Worm (Caenorhabditis elegans) whole organism, dauer: ENCODE data around the gene Y110A2AL.4.
"Not testable (repeated sequence)": the region's sequence is repeated elsewhere in the genome, so short reads cannot be mapped to it uniquely, and the experiment has no call there.

ENCODE experiments used
- unc-62 ChIP-seq: sonication (generic microtip); optimal IDR thresholded peaks from 2 replicates; lab custom pipeline; 2017; ENCODE audit warnings: missing biosample characterization, missing genetic modification reagents, missing genetic modification characterization

Y110A2AL.4 gene

ce11 chrII:2839004-2839403, at the start of gene Y110A2AL.4:
TSS of gene Y110A2AL.4 (plus strand) at chrII:2839304.
- not testable (repeated sequence) for TF ChIP-seq unc-62 (GFP tag; lab: Kevin White, UChicago)

ce11 chrII:2791693-2792092, 47.4 kb upstream of the Y110A2AL.4 start:
- no peak for TF ChIP-seq unc-62 (GFP tag; lab: Kevin White, UChicago)

ce11 chrII:2795413-2795812, 43.7 kb upstream of the Y110A2AL.4 start:
- TF ChIP-seq unc-62 (GFP tag; lab: Kevin White, UChicago): no peak

- TF ChIP-seq unc-62 (GFP tag; lab: Kevin White, UChicago): no peak
Measured at ce11 chrII:2796431-2796830, 42.7 kb upstream of the Y110A2AL.4 start.

DNA sequence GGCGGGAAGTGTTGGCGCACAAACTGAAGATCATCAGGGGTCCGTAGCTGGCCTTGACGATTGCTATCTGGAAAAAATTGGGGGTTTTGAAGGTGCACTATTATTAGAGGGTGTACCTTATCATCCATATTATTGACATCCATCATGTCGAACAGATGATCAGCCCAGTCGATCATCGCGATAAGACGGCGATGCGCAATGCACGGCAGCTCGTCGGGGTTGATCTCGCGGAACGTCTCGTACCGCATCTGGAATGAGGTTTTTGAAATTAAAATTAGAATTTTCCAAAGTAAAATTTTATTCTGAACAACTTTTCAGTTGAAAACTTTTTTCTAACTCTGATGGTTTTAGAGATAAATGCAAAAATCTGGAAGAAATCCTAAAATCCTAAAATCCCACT, 41.2 kb upstream of the Y110A2AL.4 start:
- TF ChIP-seq unc-62 (GFP tag; lab: Kevin White, UChicago): no peak

DNA sequence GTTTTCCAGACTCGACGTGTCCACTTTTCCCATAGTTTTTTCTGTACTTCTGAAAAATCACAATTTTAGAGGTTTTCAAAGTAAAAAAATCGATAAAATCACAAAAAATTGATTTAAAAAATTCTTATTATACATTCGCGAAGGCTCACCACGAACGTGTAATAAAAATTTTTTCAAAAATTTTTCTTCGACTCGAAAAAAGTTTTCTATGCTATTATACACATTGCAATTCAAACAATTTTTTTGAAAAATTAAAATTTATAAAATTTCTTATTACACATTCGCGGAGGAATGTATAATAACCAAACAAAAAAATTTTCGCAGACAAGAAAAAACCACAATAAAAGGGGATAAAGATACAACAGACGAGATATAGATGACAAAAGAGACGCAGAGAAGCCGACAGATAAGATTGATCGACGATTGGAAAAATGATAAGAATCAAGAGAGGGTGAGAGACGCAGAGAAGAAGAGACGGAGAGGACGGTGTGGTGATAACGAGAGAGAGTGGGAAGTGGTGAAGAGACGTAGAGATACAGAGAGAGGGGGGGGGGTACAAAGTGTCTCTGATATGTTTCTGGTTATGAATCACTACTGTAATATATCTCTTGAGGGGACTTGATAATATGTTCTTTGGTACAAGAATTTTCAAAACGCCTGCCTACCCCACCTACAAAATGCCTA, 38.4 kb upstream of the Y110A2AL.4 start, which contains the start of gene nhr-119:
Gene nhr-119, minus strand, starts transcription at position 51 of the 684 bp plus-strand sequence.
- TF ChIP-seq unc-62 (GFP tag; lab: Kevin White, UChicago): no peak

- no peak for TF ChIP-seq unc-62 (GFP tag; lab: Kevin White, UChicago)
Measured at ce11 chrII:2801764-2802163, 37.3 kb upstream of the Y110A2AL.4 start.

DNA sequence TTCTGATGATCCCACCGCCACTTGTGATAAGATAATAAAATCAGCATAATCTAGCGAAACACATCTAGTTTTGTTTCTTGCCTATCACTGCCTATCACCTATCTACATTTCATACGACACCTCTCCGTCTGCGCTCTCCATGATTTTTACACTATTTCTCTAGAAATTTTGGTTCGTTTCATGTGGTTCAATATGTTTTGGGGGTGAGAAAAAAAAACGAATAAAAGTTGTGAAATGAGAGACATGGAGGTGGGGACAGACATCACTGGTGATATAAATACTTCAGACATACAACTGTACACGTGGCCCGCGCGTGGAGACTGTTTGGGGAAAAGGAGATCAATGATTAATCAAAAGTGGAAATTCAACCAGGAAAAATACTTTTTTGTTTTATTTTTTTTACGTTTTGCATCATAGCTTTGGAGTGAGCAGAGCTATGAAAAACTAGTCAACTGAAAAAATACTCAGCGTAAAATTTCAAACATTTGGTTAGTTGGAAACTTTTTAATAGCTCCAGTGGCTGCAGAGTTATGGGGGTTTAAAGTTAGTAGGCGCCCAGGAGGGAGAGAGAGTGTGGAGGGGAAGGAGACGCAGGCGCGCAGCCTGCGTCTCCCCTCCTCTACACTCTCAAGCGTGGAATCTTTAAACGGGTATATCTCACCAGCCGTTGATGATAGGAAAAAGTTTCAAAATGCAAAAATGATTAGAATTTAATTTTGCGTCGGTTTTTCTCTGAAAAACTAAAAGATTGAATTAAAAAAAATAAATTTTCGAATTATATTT, 36.1 kb upstream of the Y110A2AL.4 start:
- no peak for TF ChIP-seq unc-62 (GFP tag; lab: Kevin White, UChicago)

ce11 chrII:2804245-2804644, 34.9 kb upstream of the Y110A2AL.4 start:
- TF ChIP-seq unc-62 (GFP tag; lab: Kevin White, UChicago): no peak

DNA sequence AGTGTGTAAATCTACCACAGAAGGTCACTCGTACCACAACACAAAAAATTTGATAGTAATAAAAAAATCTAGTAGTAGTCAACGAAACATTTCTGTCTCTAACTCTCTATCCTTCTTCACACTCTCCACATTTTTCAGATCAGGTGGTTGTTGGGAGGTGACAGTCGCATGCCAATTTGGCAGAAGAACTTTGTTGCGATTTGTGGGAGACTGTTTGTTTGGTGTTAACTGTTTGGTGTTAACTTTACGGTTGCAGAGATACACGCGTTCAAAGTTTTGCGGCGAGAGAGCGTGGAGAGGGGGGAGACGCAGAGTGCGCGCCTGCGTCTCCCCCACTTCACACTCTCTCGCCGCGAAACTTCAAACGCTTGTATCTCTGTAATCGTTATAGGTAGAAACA, 34.2 kb upstream of the Y110A2AL.4 start:
- no peak for TF ChIP-seq unc-62 (GFP tag; lab: Kevin White, UChicago)

DNA sequence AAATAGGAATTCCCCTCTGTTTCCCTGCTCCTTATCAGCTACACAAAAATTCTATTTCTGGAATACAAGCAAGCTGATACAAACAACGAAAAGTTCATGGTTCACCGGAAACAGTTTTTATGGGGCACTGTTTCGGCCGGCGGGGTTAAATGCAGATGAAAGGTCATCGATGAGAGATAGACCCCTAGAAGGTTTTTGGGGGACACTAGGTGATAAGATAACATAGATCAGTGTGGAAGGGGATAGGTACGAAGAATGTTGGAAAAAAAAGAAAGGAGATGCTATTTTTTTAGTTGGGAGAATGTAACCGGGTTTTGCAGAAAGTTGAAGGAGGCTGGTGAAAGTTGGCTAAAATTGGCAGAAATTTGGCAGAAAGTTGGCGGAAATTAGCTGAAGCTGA, 33.5 kb upstream of the Y110A2AL.4 start:
- no peak for TF ChIP-seq unc-62 (GFP tag; lab: Kevin White, UChicago)

DNA sequence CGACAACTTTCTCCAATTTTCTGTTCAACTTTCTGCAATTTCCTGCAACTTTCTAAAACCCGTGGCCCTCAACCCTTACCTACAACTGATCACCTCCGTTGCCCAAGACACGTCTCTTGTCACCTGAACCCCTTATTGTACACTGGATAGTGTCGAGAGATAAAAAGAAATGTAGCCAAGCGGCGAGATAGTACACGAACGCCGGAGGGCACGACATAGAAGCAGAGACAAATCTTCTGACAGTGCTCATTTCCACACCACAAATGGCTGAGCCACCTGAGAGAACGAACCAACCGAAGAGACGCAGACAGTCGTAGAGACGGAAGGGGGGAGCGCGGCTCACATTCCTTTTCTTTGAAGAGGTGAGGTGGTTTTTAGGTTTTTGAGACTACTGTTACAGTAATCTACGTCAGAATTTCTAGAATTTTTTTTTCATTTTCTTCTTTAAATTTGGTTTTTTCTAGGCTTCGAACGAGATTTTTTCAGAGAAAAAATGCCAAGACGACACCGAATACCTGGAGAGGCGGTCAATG, 31.4 kb upstream of the Y110A2AL.4 start, which contains the start of gene K12H6.12:
Gene K12H6.12, plus strand, starts transcription at position 483 of the 533 bp plus-strand sequence.
- TF ChIP-seq unc-62 (GFP tag; lab: Kevin White, UChicago): no peak

DNA sequence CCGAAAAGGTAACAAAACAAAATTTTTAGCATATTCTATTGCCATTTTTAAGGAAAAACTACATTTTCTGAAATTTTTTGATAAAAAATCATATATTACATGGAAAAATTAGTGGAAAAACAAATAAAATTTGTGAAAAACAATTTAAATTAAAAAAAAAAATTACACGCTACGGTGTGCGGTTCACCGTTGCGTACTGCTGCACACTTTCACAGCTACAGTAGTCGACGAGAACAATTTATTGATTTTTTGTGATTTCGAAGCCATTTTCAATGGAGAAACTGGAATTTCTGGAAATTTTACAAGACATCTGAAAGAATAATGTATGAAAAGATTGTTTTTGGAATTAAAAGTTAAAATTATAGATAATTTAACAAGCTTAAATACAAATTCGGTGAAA, 24.1 kb upstream of the Y110A2AL.4 start:
- TF ChIP-seq unc-62 (GFP tag; lab: Kevin White, UChicago): no peak

ce11 chrII:2815444-2815843, 23.7 kb upstream of the Y110A2AL.4 start, which contains the start of gene K12H6.2:
TSS of gene K12H6.2 (minus strand) at chrII:2815544.
- no peak for TF ChIP-seq unc-62 (GFP tag; lab: Kevin White, UChicago)

- no peak for TF ChIP-seq unc-62 (GFP tag; lab: Kevin White, UChicago)
Measured at ce11 chrII:2816676-2817075, 22.4 kb upstream of the Y110A2AL.4 start, which contains the start of gene set-13. TSS of gene set-13 (plus strand) at chrII:2816976.

ce11 chrII:2822435-2822920, 16.6 kb upstream of the Y110A2AL.4 start, which contains the start of the genes fut-4 and K12H6.10:
TSS of gene fut-4 (minus strand) at chrII:2822535.
TSS of gene K12H6.10 (plus strand) at chrII:2822870.
- no peak for TF ChIP-seq unc-62 (GFP tag; lab: Kevin White, UChicago)
